Fruit fly (Drosophila melanogaster) whole organism, embryonic: Measurements from ENCODE around the gene CG43693.

Experiments
- Abd-B ChIP-seq: fragments of 200-800 bp; sonication (Bioruptor generic); optimal IDR thresholded peaks from 2 replicates; lab custom pipeline; 2018; ENCODE audit warnings: missing biosample characterization, mild to moderate bottlenecking, missing genetic modification characterization, moderate library complexity
- Adf1 ChIP-seq: fragments of 200-800 bp; sonication (Bioruptor generic); IDR thresholded peaks from 2 replicates; pipeline ENCODE4 v1.3.6; 2022; ENCODE audit warnings: missing biosample characterization, missing genetic modification characterization
- Aef1 ChIP-seq: fragments of 200-800 bp; sonication (Bioruptor generic); IDR thresholded peaks from 3 replicates; pipeline ENCODE4 v1.3.6; 2022; ENCODE audit warnings: missing biosample characterization, missing genetic modification characterization
- Asciz ChIP-seq: fragments of 200-800 bp; sonication (Bioruptor generic); optimal IDR thresholded peaks from 2 replicates; lab custom pipeline; 2017; ENCODE audit warnings: missing biosample characterization, mild to moderate bottlenecking, missing genetic modification characterization, missing genetic modification reagents
- B-H1 ChIP-seq: fragments of 200-800 bp; sonication (Bioruptor generic); IDR thresholded peaks from 3 replicates; pipeline ENCODE4 v1.3.6; 2022; ENCODE audit warnings: missing biosample characterization, missing genetic modification characterization
- Blimp-1 ChIP-seq: fragments of 200-800 bp; sonication (Bioruptor generic); optimal IDR thresholded peaks from 3 replicates; lab custom pipeline; 2018; ENCODE audit warnings: missing biosample characterization, missing genetic modification characterization, mild to moderate bottlenecking, moderate library complexity, missing genetic modification reagents
- CG1024 ChIP-seq: fragments of 200-800 bp; sonication (Bioruptor generic); IDR thresholded peaks from 2 replicates; pipeline ENCODE4 v1.3.6; 2022; ENCODE audit warnings: missing biosample characterization, missing genetic modification characterization
- CG10267 ChIP-seq: fragments of 200-800 bp; sonication (Bioruptor generic); optimal IDR thresholded peaks from 2 replicates; lab custom pipeline; 2018; ENCODE audit warnings: missing biosample characterization, mild to moderate bottlenecking, missing genetic modification characterization, moderate library complexity
- CG10462 ChIP-seq: fragments of 200-800 bp; sonication (Bioruptor generic); optimal IDR thresholded peaks from 2 replicates; lab custom pipeline; 2016; ENCODE audit warnings: missing biosample characterization, missing genetic modification characterization
- CG12104 ChIP-seq: fragments of 200-800 bp; sonication (Bioruptor generic); optimal IDR thresholded peaks from 3 replicates; lab custom pipeline; 2016; ENCODE audit warnings: missing biosample characterization, missing genetic modification characterization
- CG12391 ChIP-seq: fragments of 200-800 bp; sonication (Bioruptor generic); optimal IDR thresholded peaks from 3 replicates; lab custom pipeline; 2018; ENCODE audit warnings: missing biosample characterization, mild to moderate bottlenecking, missing genetic modification characterization, moderate library complexity
- CG14860 ChIP-seq: fragments of 200-800 bp; sonication (Bioruptor generic); IDR thresholded peaks from 3 replicates; pipeline ENCODE4 v1.3.6; 2022; ENCODE audit warnings: missing biosample characterization, missing genetic modification characterization; ENCODE audit not compliant: partially characterized antibody
- CG15696 ChIP-seq: fragments of 200-800 bp; sonication (Bioruptor generic); optimal IDR thresholded peaks from 2 replicates; lab custom pipeline; 2019; ENCODE audit warnings: missing biosample characterization, mild to moderate bottlenecking, missing genetic modification characterization, moderate library complexity
- CG16815 ChIP-seq: fragments of 200-800 bp; sonication (Bioruptor generic); optimal IDR thresholded peaks from 3 replicates; lab custom pipeline; 2017; ENCODE audit warnings: missing biosample characterization, mild to moderate bottlenecking, missing genetic modification characterization
- CG17361 ChIP-seq: fragments of 200-800 bp; sonication (Bioruptor generic); IDR thresholded peaks from 3 replicates; pipeline ENCODE4 v1.3.6; 2022; ENCODE audit warnings: missing biosample characterization, missing genetic modification characterization
- CG17912 ChIP-seq: fragments of 200-800 bp; sonication (Bioruptor generic); optimal IDR thresholded peaks from 2 replicates; lab custom pipeline; 2018; ENCODE audit warnings: missing biosample characterization, mild to moderate bottlenecking, missing genetic modification characterization
- CG3163 ChIP-seq: fragments of 200-800 bp; sonication (Bioruptor generic); optimal IDR thresholded peaks from 3 replicates; lab custom pipeline; 2016; ENCODE audit warnings: missing biosample characterization, missing genetic modification characterization
- CG3407 ChIP-seq: fragments of 200-800 bp; sonication (Bioruptor generic); optimal IDR thresholded peaks from 2 replicates; lab custom pipeline; 2018; ENCODE audit warnings: missing biosample characterization, mild to moderate bottlenecking, missing genetic modification characterization
- CG42726 ChIP-seq: fragments of 200-800 bp; sonication (Bioruptor generic); IDR thresholded peaks from 2 replicates; pipeline ENCODE4 v1.3.6; 2022; ENCODE audit warnings: missing biosample characterization, missing genetic modification characterization; ENCODE audit not compliant: partially characterized antibody
- CG6813 ChIP-seq: fragments of 200-800 bp; sonication (Bioruptor generic); optimal IDR thresholded peaks from 2 replicates; lab custom pipeline; 2017; ENCODE audit warnings: missing biosample characterization, missing genetic modification characterization, mild to moderate bottlenecking, moderate library complexity, missing genetic modification reagents
- CG7987 ChIP-seq: fragments of 200-800 bp; sonication (Bioruptor generic); optimal IDR thresholded peaks from 2 replicates; lab custom pipeline; 2018; ENCODE audit warnings: missing biosample characterization, mild to moderate bottlenecking, missing genetic modification characterization, moderate library complexity
- CG9437 ChIP-seq: fragments of 200-800 bp; sonication (Bioruptor generic); optimal IDR thresholded peaks from 2 replicates; lab custom pipeline; 2018; ENCODE audit warnings: missing biosample characterization, mild to moderate bottlenecking, missing genetic modification characterization
- Dp ChIP-seq: fragments of 200-800 bp; sonication (Bioruptor generic); optimal IDR thresholded peaks from 2 replicates; lab custom pipeline; 2018; ENCODE audit warnings: missing biosample characterization, mild to moderate bottlenecking, missing genetic modification characterization, moderate library complexity
- HLH54F ChIP-seq: fragments of 200-800 bp; sonication (Bioruptor generic); optimal IDR thresholded peaks from 3 replicates; lab custom pipeline; 2016; ENCODE audit warnings: missing biosample characterization, missing genetic modification characterization
- NC2β ChIP-seq: fragments of 200-800 bp; sonication (Bioruptor generic); optimal IDR thresholded peaks from 2 replicates; lab custom pipeline; 2016; ENCODE audit warnings: missing biosample characterization, missing genetic modification characterization
- Optix ChIP-seq: fragments of 200-800 bp; sonication (Bioruptor generic); IDR thresholded peaks from 3 replicates; pipeline ENCODE4 v1.3.6; 2022; ENCODE audit warnings: missing biosample characterization, missing genetic modification characterization
- PHDP ChIP-seq: fragments of 200-800 bp; sonication (Bioruptor generic); optimal IDR thresholded peaks from 3 replicates; lab custom pipeline; 2018; ENCODE audit warnings: missing biosample characterization, mild to moderate bottlenecking, missing genetic modification characterization, moderate library complexity
- Scr ChIP-seq: fragments of 200-800 bp; sonication (Bioruptor generic); IDR thresholded peaks from 2 replicates; pipeline ENCODE4 v1.3.6; 2022; ENCODE audit warnings: missing biosample characterization, missing genetic modification characterization; ENCODE audit not compliant: partially characterized antibody
- Sry-β ChIP-seq: fragments of 200-800 bp; sonication (Bioruptor generic); optimal IDR thresholded peaks from 2 replicates; lab custom pipeline; 2018; ENCODE audit warnings: missing biosample characterization, mild to moderate bottlenecking, missing genetic modification characterization, moderate library complexity
- TFAM ChIP-seq: fragments of 200-800 bp; sonication (Bioruptor generic); optimal IDR thresholded peaks from 2 replicates; lab custom pipeline; 2017; ENCODE audit warnings: missing biosample characterization, missing genetic modification characterization, inconsistent platforms
- Usf ChIP-seq: fragments of 200-800 bp; sonication (Bioruptor generic); optimal IDR thresholded peaks from 2 replicates; lab custom pipeline; 2017; ENCODE audit warnings: missing genotype, missing biosample characterization, missing genetic modification characterization
- Xbp1 ChIP-seq: fragments of 200-800 bp; sonication (Bioruptor generic); optimal IDR thresholded peaks from 3 replicates; lab custom pipeline; 2016; ENCODE audit warnings: missing biosample characterization, mild to moderate bottlenecking, missing genetic modification characterization
- abd-A ChIP-seq: fragments of 200-800 bp; sonication (Bioruptor generic); optimal IDR thresholded peaks from 3 replicates; lab custom pipeline; 2019; ENCODE audit warnings: missing biosample characterization, mild to moderate bottlenecking, missing genetic modification characterization, moderate library complexity
- cg ChIP-seq: fragments of 200-800 bp; sonication (Bioruptor generic); optimal IDR thresholded peaks from 3 replicates; lab custom pipeline; 2019; ENCODE audit warnings: missing biosample characterization, mild to moderate bottlenecking, missing genetic modification characterization, moderate library complexity
- dan ChIP-seq: fragments of 200-800 bp; sonication (Bioruptor generic); IDR thresholded peaks from 2 replicates; pipeline ENCODE4 v1.3.6; 2022; ENCODE audit warnings: missing biosample characterization, missing genetic modification characterization
- disco-r ChIP-seq: fragments of 200-800 bp; sonication (Bioruptor generic); optimal IDR thresholded peaks from 2 replicates; lab custom pipeline; 2016; ENCODE audit warnings: missing biosample characterization, missing genetic modification characterization
- emc ChIP-seq: fragments of 200-800 bp; sonication (Bioruptor generic); optimal IDR thresholded peaks from 2 replicates; lab custom pipeline; 2016; ENCODE audit warnings: missing biosample characterization, missing genetic modification characterization
- gt ChIP-seq: fragments of 200-800 bp; sonication (Bioruptor generic); IDR thresholded peaks from 2 replicates; pipeline ENCODE4 v1.3.6; 2022; ENCODE audit warnings: missing biosample characterization, missing genetic modification characterization
- insv ChIP-seq, 2 experiments: fragments of 200-800 bp; sonication (Bioruptor generic); optimal IDR thresholded peaks; 3 replicates each; lab custom pipeline; 2016 to 2018; ENCODE audit warnings: missing biosample characterization in 2 of 2, missing genetic modification characterization in 2 of 2
- knrl ChIP-seq: fragments of 200-800 bp; sonication (Bioruptor generic); IDR thresholded peaks from 3 replicates; pipeline ENCODE4 v1.3.6; 2022; ENCODE audit warnings: missing biosample characterization, missing genetic modification characterization; ENCODE audit not compliant: partially characterized antibody
- peb ChIP-seq: fragments of 200-800 bp; sonication (Bioruptor generic); IDR thresholded peaks from 2 replicates; pipeline ENCODE4 v1.3.6; 2022; ENCODE audit warnings: missing biosample characterization, missing genetic modification characterization
- pfk ChIP-seq: fragments of 200-800 bp; sonication (Bioruptor generic); optimal IDR thresholded peaks from 2 replicates; lab custom pipeline; 2018; ENCODE audit warnings: missing biosample characterization, mild to moderate bottlenecking, missing genetic modification characterization, moderate library complexity
- scrt ChIP-seq: fragments of 200-800 bp; sonication (Bioruptor generic); optimal IDR thresholded peaks from 2 replicates; lab custom pipeline; 2018; ENCODE audit warnings: missing biosample characterization, mild to moderate bottlenecking, missing genetic modification characterization, moderate library complexity
- shn ChIP-seq: fragments of 200-800 bp; sonication (Bioruptor generic); optimal IDR thresholded peaks from 3 replicates; lab custom pipeline; 2016; ENCODE audit warnings: missing biosample characterization, missing genetic modification characterization
- sr ChIP-seq: fragments of 200-800 bp; sonication (Bioruptor generic); IDR thresholded peaks from 3 replicates; pipeline ENCODE4 v1.3.6; 2022; ENCODE audit warnings: missing biosample characterization, missing genetic modification characterization
- tll ChIP-seq, 2 experiments: fragments of 200-800 bp in 1 of 2; fragments of >200 bp in 1 of 2; sonication (Bioruptor generic) in 1 of 2; optimal IDR thresholded peaks; 2 replicates each; lab custom pipeline; 2017 to 2019; ENCODE audit warnings: missing biosample characterization in 2 of 2, missing genetic modification characterization in 2 of 2, mild to moderate bottlenecking in 1 of 2, moderate library complexity in 1 of 2
- yki ChIP-seq: fragments of >200 bp; optimal IDR thresholded peaks from 3 replicates; lab custom pipeline; 2018
- zen2 ChIP-seq: fragments of 200-800 bp; sonication (Bioruptor generic); IDR thresholded peaks from 3 replicates; pipeline ENCODE4 v1.3.6; 2022; ENCODE audit warnings: missing biosample characterization, missing genetic modification characterization; ENCODE audit not compliant: partially characterized antibody

Gene CG43693

dm6 chr3L:11089805-11090440 lies 38.8 kb upstream of the CG43693 start (continued):
- TF ChIP-seq CG6813 (GFP tag; lab: Kevin White, UChicago) = peak; percentile 85
- TF ChIP-seq yki = no peak
- TF ChIP-seq CG7987 (GFP tag; lab: Kevin White, UChicago) = peak; percentile 81
- peak; percentile 98 for TF ChIP-seq CG17361 (GFP tag; lab: Robert Waterston, UW)
- peak; percentile 92 for TF ChIP-seq Xbp1 (GFP tag; lab: Kevin White, UChicago)
- TF ChIP-seq peb (GFP tag; lab: Robert Waterston, UW) = peak; percentile 39; the same call in 1 of the 2 replicates
- peak; percentile 96 for TF ChIP-seq CG9437 (GFP tag; lab: Kevin White, UChicago)
- peak; percentile 79 for TF ChIP-seq NC2β
- TF ChIP-seq CG16815 = peak; percentile 86
- TF ChIP-seq Optix (GFP tag; lab: Robert Waterston, UW) = peak; percentile 75
- peak; percentile 30 for TF ChIP-seq pfk
- peak; percentile 56 for TF ChIP-seq Usf
- TF ChIP-seq cg (GFP tag; lab: Kevin White, UChicago) = peak; percentile 54
- TF ChIP-seq scrt = peak; percentile 31
- peak; percentile 73 for TF ChIP-seq disco-r (GFP tag; lab: Kevin White, UChicago)
- TF ChIP-seq gt (GFP tag; lab: Robert Waterston, UW) = peak; percentile 21; the same call in 1 of the 2 replicates
- TF ChIP-seq Scr (GFP tag; lab: Robert Waterston, UW) = no peak
- TF ChIP-seq CG17912 (GFP tag; lab: Kevin White, UChicago) = no peak
- TF ChIP-seq Dp (GFP tag; lab: Kevin White, UChicago) = no peak
- TF ChIP-seq CG12104 (GFP tag; lab: Kevin White, UChicago) = peak; percentile 87
- peak; percentile 78 for TF ChIP-seq Blimp-1 (GFP tag; lab: Kevin White, UChicago)
- peak; percentile 91 for TF ChIP-seq Asciz
- no peak for TF ChIP-seq zen2
- peak; percentile 50 for TF ChIP-seq B-H1 (GFP tag; lab: Robert Waterston, UW)
- TF ChIP-seq Aef1 = peak; percentile 59
- TF ChIP-seq CG14860 (GFP tag; lab: Robert Waterston, UW) = peak; percentile 47; the same call in 1 of the 3 replicates
- TF ChIP-seq CG3407 (GFP tag; lab: Kevin White, UChicago) = peak; percentile 81
- TF ChIP-seq CG1024 (GFP tag; lab: Robert Waterston, UW) = peak; percentile 84
- TF ChIP-seq HLH54F (GFP tag; lab: Kevin White, UChicago) = peak; percentile 57
- TF ChIP-seq shn (GFP tag; lab: Kevin White, UChicago) = peak; percentile 67
- TF ChIP-seq PHDP (tag; lab: Kevin White, UChicago) = peak; percentile 89
- peak; percentile 51 for TF ChIP-seq Adf1
- TF ChIP-seq CG12391 (tag; lab: Kevin White, UChicago) = peak; percentile 96
- TF ChIP-seq abd-A (tag; lab: Kevin White, UChicago) = peak; percentile 10
- TF ChIP-seq CG15696 (tag; lab: Kevin White, UChicago) = peak; percentile 93
- TF ChIP-seq dan (GFP tag; lab: Robert Waterston, UW) = no peak; the same call in 1 of the 2 replicates
- no peak for TF ChIP-seq CG42726
- TF ChIP-seq TFAM (GFP tag; lab: Kevin White, UChicago) = no peak
- peak in 1 of 2 experiments; percentile 74 for TF ChIP-seq tll (GFP tag; optimal IDR thresholded peaks at IDR 0.05; lab: Kevin White, UChicago)
- TF ChIP-seq CG10462 = peak; percentile 92
- TF ChIP-seq CG10267 (tag; lab: Kevin White, UChicago) = peak; percentile 88
- peak; percentile 74; the same call in 2 of the 3 replicates for TF ChIP-seq sr (GFP tag; lab: Robert Waterston, UW)
- peak; percentile 46 for TF ChIP-seq emc (GFP tag; lab: Kevin White, UChicago)
- TF ChIP-seq Sry-β (GFP tag; lab: Kevin White, UChicago) = peak; percentile 67
- TF ChIP-seq knrl (GFP tag; lab: Robert Waterston, UW) = peak; percentile 44; the same call in 1 of the 3 replicates
- peak in 1 of 2 experiments; percentile 62 for TF ChIP-seq insv (GFP tag; optimal IDR thresholded peaks at IDR 0.05; lab: Kevin White, UChicago)
- peak; percentile 79 for TF ChIP-seq Abd-B (GFP tag; lab: Kevin White, UChicago)
- TF ChIP-seq CG3163 (GFP tag; lab: Kevin White, UChicago) = peak; percentile 59
